Worm (Caenorhabditis elegans): Measurements from ENCODE around the gene R12C12.10.

R12C12.10 gene

ce11 chrII:5997257-5997656 lies 45.8 kb downstream of the R12C12.10 start, which contains the start of gene ins-5:
ins-5 (plus strand) TSS chrII:5997557.
- no peak for TF ChIP-seq fkh-3 (tag; optimal IDR thresholded peaks at IDR 0.05)
- TF ChIP-seq B0261.1 (tag; optimal IDR thresholded peaks at IDR 0.05): no peak
- no peak for TF ChIP-seq C17E4.6 (GFP tag; IDR thresholded peaks at IDR 0.05)
- TF ChIP-seq let-607 (tag; optimal IDR thresholded peaks at IDR 0.05): no peak
- no peak for TF ChIP-seq zfh-2 (GFP tag; conservative IDR thresholded peaks at IDR 0.05)
- no peak for TF ChIP-seq F22D6.2 (tag; optimal IDR thresholded peaks at IDR 0.05)
- no peak for TF ChIP-seq hlh-26 (GFP tag; conservative IDR thresholded peaks at IDR 0.05)

ce11 chrII:5996066-5996465 lies 47.0 kb downstream of the R12C12.10 start, which contains the start of gene ins-4:
ins-4 (plus strand) TSS chrII:5996366.
- TF ChIP-seq mcd-1 (GFP tag; IDR thresholded peaks at IDR 0.05): no peak
- no peak for TF ChIP-seq lin-40 (tag; optimal IDR thresholded peaks at IDR 0.05)
- TF ChIP-seq him-1 (tag; optimal IDR thresholded peaks at IDR 0.05): no peak
- no peak for TF ChIP-seq dpff-1 (tag; optimal IDR thresholded peaks at IDR 0.05)
- TF ChIP-seq B0035.1 (tag; optimal IDR thresholded peaks at IDR 0.05): no peak
- no peak for TF ChIP-seq snpc-4 (GFP tag; optimal IDR thresholded peaks at IDR 0.05)
- TF ChIP-seq snpc-4 (tag; optimal IDR thresholded peaks at IDR 0.05): no peak
- TF ChIP-seq ztf-28 (GFP tag; IDR thresholded peaks at IDR 0.05): no peak
- no peak for TF ChIP-seq dox-1 (GFP tag; IDR thresholded peaks at IDR 0.05)
- TF ChIP-seq F57A8.1 (GFP tag; optimal IDR thresholded peaks at IDR 0.05): no peak
- TF ChIP-seq repo-1 (tag; optimal IDR thresholded peaks at IDR 0.05): no peak
- no peak for TF ChIP-seq bed-2 (GFP tag; IDR thresholded peaks at IDR 0.05)
